Fruit fly (Drosophila melanogaster) whole organism, embryonic: ENCODE results near the gene CG9737.

Source experiments
- ATbp ChIP-seq: fragments of 200-800 bp; sonication (Bioruptor generic); optimal IDR thresholded peaks from 2 replicates; lab custom pipeline; 2017; ENCODE audit warnings: missing biosample characterization, mild to moderate bottlenecking, missing genetic modification characterization, missing genetic modification reagents
- Atf3 ChIP-seq: fragments of 200-800 bp; sonication (Bioruptor generic); optimal IDR thresholded peaks from 3 replicates; lab custom pipeline; 2016; ENCODE audit warnings: missing biosample characterization, missing genetic modification characterization
- Bdp1 ChIP-seq: fragments of 200-800 bp; sonication (Bioruptor generic); optimal IDR thresholded peaks from 3 replicates; lab custom pipeline; 2016; ENCODE audit warnings: missing biosample characterization, missing genetic modification characterization
- CG11456 ChIP-seq: fragments of 200-800 bp; sonication (Bioruptor generic); IDR thresholded peaks from 3 replicates; pipeline ENCODE4 v1.3.6; 2022; ENCODE audit warnings: missing biosample characterization, missing genetic modification characterization
- CG11560 ChIP-seq: fragments of 200-800 bp; sonication (Bioruptor generic); IDR thresholded peaks from 3 replicates; pipeline ENCODE4 v1.3.6; 2022; ENCODE audit warnings: missing biosample characterization, missing genetic modification characterization
- CG12071 ChIP-seq: fragments of 200-800 bp; sonication (Bioruptor generic); optimal IDR thresholded peaks from 3 replicates; lab custom pipeline; 2018; ENCODE audit warnings: missing biosample characterization, mild to moderate bottlenecking, missing genetic modification characterization
- CG14441 ChIP-seq: fragments of 200-800 bp; sonication (Bioruptor generic); IDR thresholded peaks from 2 replicates; pipeline ENCODE4 v1.3.6; 2022; ENCODE audit warnings: missing biosample characterization, missing genetic modification characterization
- CG15601 ChIP-seq: fragments of 200-800 bp; sonication (Bioruptor generic); optimal IDR thresholded peaks from 3 replicates; lab custom pipeline; 2019; ENCODE audit warnings: missing biosample characterization, mild to moderate bottlenecking, missing genetic modification characterization, moderate library complexity
- CG17568 ChIP-seq: fragments of 200-800 bp; sonication (Bioruptor generic); optimal IDR thresholded peaks from 2 replicates; lab custom pipeline; 2018; ENCODE audit warnings: missing biosample characterization, mild to moderate bottlenecking, missing genetic modification characterization, moderate library complexity
- CG2199 ChIP-seq: fragments of 200-800 bp; sonication (Bioruptor generic); IDR thresholded peaks from 3 replicates; pipeline ENCODE4 v1.3.6; 2022; ENCODE audit warnings: missing biosample characterization, missing genetic modification characterization
- CG32772 ChIP-seq: fragments of 200-800 bp; sonication (Bioruptor generic); IDR thresholded peaks from 2 replicates; pipeline ENCODE4 v1.3.6; 2022; ENCODE audit warnings: missing biosample characterization, missing genetic modification characterization
- CG3407 ChIP-seq: fragments of 200-800 bp; sonication (Bioruptor generic); optimal IDR thresholded peaks from 2 replicates; lab custom pipeline; 2018; ENCODE audit warnings: missing biosample characterization, mild to moderate bottlenecking, missing genetic modification characterization
- CG34376 ChIP-seq: fragments of 200-800 bp; sonication (Bioruptor generic); optimal IDR thresholded peaks from 2 replicates; lab custom pipeline; 2018; ENCODE audit warnings: missing biosample characterization, mild to moderate bottlenecking, missing genetic modification characterization
- CG4360 ChIP-seq: fragments of 200-800 bp; sonication (Bioruptor generic); IDR thresholded peaks from 2 replicates; pipeline ENCODE4 v1.3.6; 2022; ENCODE audit warnings: missing biosample characterization, missing genetic modification characterization
- CG6272 ChIP-seq: fragments of 200-800 bp; sonication (Bioruptor generic); IDR thresholded peaks from 2 replicates; pipeline ENCODE4 v1.3.6; 2022; ENCODE audit warnings: missing biosample characterization, missing genetic modification characterization
- CG6654 ChIP-seq: fragments of 200-800 bp; sonication (Bioruptor generic); optimal IDR thresholded peaks from 2 replicates; lab custom pipeline; 2017; ENCODE audit warnings: missing biosample characterization, mild to moderate bottlenecking, missing genetic modification characterization
- CG7271 ChIP-seq: fragments of 200-800 bp; sonication (Bioruptor generic); optimal IDR thresholded peaks from 2 replicates; lab custom pipeline; 2018; ENCODE audit warnings: missing biosample characterization, mild to moderate bottlenecking, missing genetic modification characterization, moderate library complexity
- CG8290 ChIP-seq, 3 experiments: fragments of 200-800 bp; sonication (Bioruptor generic); optimal IDR thresholded peaks; 2 replicates each; lab custom pipeline; 2016 to 2019; ENCODE audit warnings: missing biosample characterization in 3 of 3, missing genetic modification characterization in 3 of 3, mild to moderate bottlenecking in 2 of 3, moderate library complexity in 1 of 3
- CG8359 ChIP-seq: fragments of 200-800 bp; sonication (Bioruptor generic); optimal IDR thresholded peaks from 2 replicates; lab custom pipeline; 2017; ENCODE audit warnings: missing biosample characterization, mild to moderate bottlenecking, missing genetic modification characterization, borderline replicate concordance
- CG9797 ChIP-seq: fragments of 200-800 bp; sonication (Bioruptor generic); optimal IDR thresholded peaks from 3 replicates; lab custom pipeline; 2018; ENCODE audit warnings: missing biosample characterization, mild to moderate bottlenecking, missing genetic modification characterization
- CHES-1-like ChIP-seq: fragments of 200-800 bp; sonication (Bioruptor generic); optimal IDR thresholded peaks from 2 replicates; lab custom pipeline; 2016; ENCODE audit warnings: missing biosample characterization, missing genetic modification characterization
- Hey ChIP-seq: fragments of 200-800 bp; sonication (Bioruptor generic); optimal IDR thresholded peaks from 3 replicates; lab custom pipeline; 2018; ENCODE audit warnings: missing biosample characterization, mild to moderate bottlenecking, missing genetic modification characterization
- Hr39 ChIP-seq: fragments of >200 bp; optimal IDR thresholded peaks from 2 replicates; lab custom pipeline; 2017
- Neu2 ChIP-seq: fragments of 200-800 bp; sonication (Bioruptor generic); optimal IDR thresholded peaks from 3 replicates; lab custom pipeline; 2016; ENCODE audit warnings: missing biosample characterization, missing genetic modification characterization, borderline replicate concordance
- Optix ChIP-seq: fragments of 200-800 bp; sonication (Bioruptor generic); IDR thresholded peaks from 3 replicates; pipeline ENCODE4 v1.3.6; 2022; ENCODE audit warnings: missing biosample characterization, missing genetic modification characterization
- Scr ChIP-seq: fragments of 200-800 bp; sonication (Bioruptor generic); IDR thresholded peaks from 2 replicates; pipeline ENCODE4 v1.3.6; 2022; ENCODE audit warnings: missing biosample characterization, missing genetic modification characterization; ENCODE audit not compliant: partially characterized antibody
- Sin3A ChIP-seq: fragments of >200 bp; optimal IDR thresholded peaks from 2 replicates; lab custom pipeline; 2018
- Sry-δ ChIP-seq: fragments of 200-800 bp; sonication (Bioruptor generic); optimal IDR thresholded peaks from 2 replicates; lab custom pipeline; 2016; ENCODE audit warnings: missing biosample characterization, missing genetic modification characterization
- ac ChIP-seq: fragments of 200-800 bp; sonication (Bioruptor generic); optimal IDR thresholded peaks from 3 replicates; lab custom pipeline; 2017; ENCODE audit warnings: missing biosample characterization, mild to moderate bottlenecking, missing genetic modification characterization
- ara ChIP-seq: fragments of 200-800 bp; sonication (Bioruptor generic); IDR thresholded peaks from 2 replicates; pipeline ENCODE4 v1.3.6; 2022; ENCODE audit warnings: missing biosample characterization, missing genetic modification characterization
- chm ChIP-seq: fragments of 200-800 bp; sonication (Bioruptor generic); IDR thresholded peaks from 2 replicates; pipeline ENCODE4 v1.3.6; 2022; ENCODE audit warnings: missing biosample characterization, missing genetic modification characterization
- ci ChIP-seq: fragments of 200-800 bp; sonication (Bioruptor generic); IDR thresholded peaks from 3 replicates; pipeline ENCODE4 v1.3.6; 2022; ENCODE audit warnings: missing biosample characterization, missing genetic modification characterization
- danr ChIP-seq: fragments of 200-800 bp; sonication (Bioruptor generic); IDR thresholded peaks from 2 replicates; pipeline ENCODE4 v1.3.6; 2022; ENCODE audit warnings: missing biosample characterization, missing genetic modification characterization
- dmrt11E ChIP-seq: fragments of 200-800 bp; sonication (Bioruptor generic); optimal IDR thresholded peaks from 3 replicates; lab custom pipeline; 2018; ENCODE audit warnings: missing biosample characterization, mild to moderate bottlenecking, missing genetic modification characterization, moderate library complexity
- exex ChIP-seq: fragments of 200-800 bp; sonication (Bioruptor generic); optimal IDR thresholded peaks from 4 replicates; lab custom pipeline; 2018; ENCODE audit warnings: missing biosample characterization, mild to moderate bottlenecking, missing genetic modification characterization, moderate library complexity
- gem ChIP-seq: fragments of 200-800 bp; sonication (Bioruptor generic); optimal IDR thresholded peaks from 2 replicates; lab custom pipeline; 2019; ENCODE audit warnings: missing biosample characterization, mild to moderate bottlenecking, missing genetic modification characterization, moderate library complexity
- ind ChIP-seq: fragments of 200-800 bp; sonication (Bioruptor generic); optimal IDR thresholded peaks from 3 replicates; lab custom pipeline; 2016; ENCODE audit warnings: missing biosample characterization, missing genetic modification characterization
- lbe ChIP-seq: fragments of 200-800 bp; sonication (Bioruptor generic); optimal IDR thresholded peaks from 2 replicates; lab custom pipeline; 2016; ENCODE audit warnings: missing biosample characterization, mild to moderate bottlenecking, missing genetic modification characterization
- mld ChIP-seq: fragments of 200-800 bp; sonication (Bioruptor generic); IDR thresholded peaks from 3 replicates; pipeline ENCODE4 v1.3.6; 2022; ENCODE audit warnings: missing biosample characterization, missing genetic modification characterization; ENCODE audit not compliant: partially characterized antibody
- nau ChIP-seq: fragments of 200-800 bp; sonication (Bioruptor generic); optimal IDR thresholded peaks from 3 replicates; lab custom pipeline; 2017; ENCODE audit warnings: missing biosample characterization, mild to moderate bottlenecking, missing genetic modification characterization, missing genetic modification reagents
- nom ChIP-seq: fragments of 200-800 bp; sonication (Bioruptor generic); optimal IDR thresholded peaks from 2 replicates; lab custom pipeline; 2017; ENCODE audit warnings: missing biosample characterization, missing genetic modification characterization, mild to moderate bottlenecking, moderate library complexity, missing genetic modification reagents
- pho ChIP-seq: fragments of 200-800 bp; sonication (Bioruptor generic); optimal IDR thresholded peaks from 2 replicates; lab custom pipeline; 2016; ENCODE audit warnings: missing biosample characterization, missing genetic modification characterization
- phol ChIP-seq: fragments of 200-800 bp; sonication (Bioruptor generic); optimal IDR thresholded peaks from 3 replicates; lab custom pipeline; 2018; ENCODE audit warnings: missing biosample characterization, mild to moderate bottlenecking, missing genetic modification characterization, moderate library complexity
- pum ChIP-seq: fragments of 200-800 bp; sonication (Bioruptor generic); optimal IDR thresholded peaks from 2 replicates; lab custom pipeline; 2016; ENCODE audit warnings: missing biosample characterization, missing genetic modification characterization
- sisA ChIP-seq: fragments of 200-800 bp; sonication (Bioruptor generic); IDR thresholded peaks from 2 replicates; pipeline ENCODE4 v1.3.6; 2022; ENCODE audit warnings: missing biosample characterization, missing genetic modification characterization
- tll ChIP-seq, 2 experiments: fragments of 200-800 bp in 1 of 2; fragments of >200 bp in 1 of 2; sonication (Bioruptor generic) in 1 of 2; optimal IDR thresholded peaks; 2 replicates each; lab custom pipeline; 2017 to 2019; ENCODE audit warnings: missing biosample characterization in 2 of 2, missing genetic modification characterization in 2 of 2, mild to moderate bottlenecking in 1 of 2, moderate library complexity in 1 of 2
- tna ChIP-seq: fragments of 200-800 bp; sonication (Bioruptor generic); IDR thresholded peaks from 2 replicates; pipeline ENCODE4 v1.3.6; 2022; ENCODE audit warnings: missing biosample characterization, missing genetic modification characterization; ENCODE audit not compliant: partially characterized antibody
- z ChIP-seq: fragments of 200-800 bp; sonication (Bioruptor generic); IDR thresholded peaks from 3 replicates; pipeline ENCODE4 v1.3.6; 2022; ENCODE audit warnings: missing biosample characterization, missing genetic modification characterization

CG9737 gene

dm6 chr3R:30276482-30277282, 33.6 kb upstream of the CG9737 start (continued):
- TF ChIP-seq ara (0 out of 2 replicates have a peak, but pooled peaks have one; percentile 43), chm (peak; percentile 80), danr (GFP tag; lab: Robert Waterston, UW) (no peak), CG34376 (no peak), CG3407 (GFP tag; lab: Kevin White, UChicago) (peak; percentile 51), Hey (tag; lab: Kevin White, UChicago) (no peak), tll (GFP tag; optimal IDR thresholded peaks at IDR 0.05; lab: Kevin White, UChicago) (no peak), tna (no peak), z (GFP tag; lab: Robert Waterston, UW) (no peak; the same call in 2 of the 3 replicates), exex (no peak), Sin3A (lab: Kevin White, UChicago) (no peak), Neu2 (GFP tag; lab: Kevin White, UChicago) (no peak), CG15601 (tag; lab: Kevin White, UChicago) (peak; percentile 20), CG6272 (GFP tag; lab: Robert Waterston, UW) (no peak), Atf3 (no peak), gem (tag; lab: Kevin White, UChicago) (peak; percentile 39), lbe (GFP tag; lab: Kevin White, UChicago) (peak; percentile 49), CG12071 (GFP tag; lab: Kevin White, UChicago) (peak; percentile 56), CHES-1-like (peak; percentile 47), dmrt11E (tag; lab: Kevin White, UChicago) (peak; percentile 50), Hr39 (no peak), CG17568 (no peak), CG4360 (GFP tag; lab: Robert Waterston, UW) (peak; percentile 58), nom (GFP tag; lab: Kevin White, UChicago) (peak; percentile 82), pum (GFP tag; lab: Kevin White, UChicago) (peak; percentile 23), Bdp1 (GFP tag; lab: Kevin White, UChicago) (no peak), ci (GFP tag; lab: Robert Waterston, UW) (peak; percentile 85), phol (tag; lab: Kevin White, UChicago) (peak; percentile 36), CG11560 (tag; lab: Robert Waterston, UW) (no peak), ind (GFP tag; lab: Kevin White, UChicago) (peak; percentile 31), CG8290 (GFP tag; optimal IDR thresholded peaks at IDR 0.05; lab: Kevin White, UChicago) (peak; percentile 42), CG8290 (tag; optimal IDR thresholded peaks at IDR 0.05; lab: Kevin White, UChicago) (peak in 1 of 2 experiments; percentile 76), pho (GFP tag; lab: Kevin White, UChicago) (peak; percentile 26), CG11456 (GFP tag; lab: Robert Waterston, UW) (peak; percentile 60), ATbp (GFP tag; lab: Kevin White, UChicago) (peak; percentile 53), CG14441 (peak; percentile 55; the same call in 1 of the 2 replicates), CG6654 (GFP tag; lab: Kevin White, UChicago) (no peak), nau (GFP tag; lab: Kevin White, UChicago) (peak; percentile 50), CG32772 (GFP tag; lab: Robert Waterston, UW) (no peak), Optix (GFP tag; lab: Robert Waterston, UW) (peak; percentile 58; the same call in 1 of the 3 replicates), mld (GFP tag; lab: Robert Waterston, UW) (0 out of 3 replicates have a peak, but pooled peaks have one; percentile 36), CG2199 (GFP tag; lab: Robert Waterston, UW) (peak; percentile 72; the same call in 1 of the 3 replicates), sisA (GFP tag; lab: Robert Waterston, UW) (no peak), ac (GFP tag; lab: Kevin White, UChicago) (no peak), Sry-δ (GFP tag; lab: Kevin White, UChicago) (no peak), Scr (no peak), CG9797 (GFP tag; lab: Kevin White, UChicago) (no peak), CG7271 (tag; lab: Kevin White, UChicago) (no peak), CG8359 (GFP tag; lab: Kevin White, UChicago) (no peak)
